Worm (Caenorhabditis elegans) whole organism, mixed stage, embryonic: ENCODE measurements around the gene C31C9.9.

Source experiments
- mab-5 ChIP-seq: fragments of 150-350 bp; optimal IDR thresholded peaks from 2 replicates; lab custom pipeline; 2014; ENCODE audit warnings: missing biosample characterization, missing genetic modification characterization
- unc-39 ChIP-seq: fragments of 150-350 bp; optimal IDR thresholded peaks from 2 replicates; lab custom pipeline; 2014; ENCODE audit warnings: missing biosample characterization, missing genetic modification characterization

- TF ChIP-seq unc-39 (tag; lab: Kevin White, UChicago) (no peak), mab-5 (tag; lab: Kevin White, UChicago) (no peak)
Measured at ce11 chrII:13673605-13674193, 18.9 kb downstream of the C31C9.9 start.
